Fruit fly (Drosophila melanogaster) whole organism, wandering third instar larva: Measurements from ENCODE around the gene bap.
A peak's percentile ranks its signal among the peaks of the same experiment; 100 is the strongest.

Experiments
- CG32264 ChIP-seq: fragments of 200-800 bp; sonication (Bioruptor generic); optimal IDR thresholded peaks from 2 replicates; lab custom pipeline; 2016; ENCODE audit warnings: missing biosample characterization, missing genetic modification characterization
- CG9705 ChIP-seq: fragments of 200-800 bp; sonication (Bioruptor generic); optimal IDR thresholded peaks from 2 replicates; lab custom pipeline; 2018; ENCODE audit warnings: missing biosample characterization, mild to moderate bottlenecking, missing genetic modification characterization
- CrebA ChIP-seq: fragments of 200-800 bp; sonication (Bioruptor generic); optimal IDR thresholded peaks from 2 replicates; lab custom pipeline; 2016; ENCODE audit warnings: missing biosample characterization, mild to moderate bottlenecking, missing genetic modification characterization, borderline replicate concordance
- Dfd ChIP-seq: fragments of >200 bp; optimal IDR thresholded peaks from 2 replicates; lab custom pipeline; 2017; ENCODE audit warnings: missing biosample characterization, missing genetic modification characterization
- Dif ChIP-seq: fragments of 200-275, 200-300 bp; sonication (Bioruptor generic); optimal IDR thresholded peaks from 2 replicates; lab custom pipeline; 2018; ENCODE audit warnings: missing biosample characterization, missing genetic modification characterization; ENCODE audit not compliant: partially characterized antibody
- GATAd ChIP-seq: sonication (Bioruptor generic); optimal IDR thresholded peaks from 2 replicates; lab custom pipeline; 2016; ENCODE audit warnings: missing biosample characterization, missing genetic modification characterization
- Hnf4 ChIP-seq: fragments of 200-800 bp; sonication (Bioruptor generic); optimal IDR thresholded peaks from 2 replicates; lab custom pipeline; 2016; ENCODE audit warnings: missing biosample characterization, mild to moderate bottlenecking, missing genetic modification characterization
- Hr78 ChIP-seq: fragments of >200 bp; optimal IDR thresholded peaks from 2 replicates; lab custom pipeline; 2017; ENCODE audit warnings: missing biosample characterization, missing genetic modification characterization
- Hr83 ChIP-seq: fragments of 200-300 bp; sonication (Bioruptor generic); optimal IDR thresholded peaks from 2 replicates; lab custom pipeline; 2016; ENCODE audit warnings: missing biosample characterization, mild to moderate bottlenecking, missing genetic modification characterization, moderate library complexity; ENCODE audit not compliant: poor library complexity, severe bottlenecking
- Mio ChIP-seq: sonication (Bioruptor generic); optimal IDR thresholded peaks from 2 replicates; lab custom pipeline; 2016; ENCODE audit warnings: missing biosample characterization, missing genetic modification characterization
- Myc ChIP-seq: fragments of >200 bp; optimal IDR thresholded peaks from 2 replicates; lab custom pipeline; 2017
- N ChIP-seq: fragments of >200 bp; optimal IDR thresholded peaks from 2 replicates; lab custom pipeline; 2018; ENCODE audit warnings: missing biosample characterization, missing external identifiers, missing genetic modification characterization
- OdsH ChIP-seq: fragments of 200-800 bp; sonication (Bioruptor generic); optimal IDR thresholded peaks from 2 replicates; lab custom pipeline; 2016; ENCODE audit warnings: missing biosample characterization, mild to moderate bottlenecking, missing genetic modification characterization
- Rel ChIP-seq, 2 experiments: fragments of 200-800 bp; sonication (Bioruptor generic) in 1 of 2; optimal IDR thresholded peaks; 2 replicates in 1 of 2; 3 replicates in 1 of 2; lab custom pipeline; 2016 to 2019; ENCODE audit warnings: mild to moderate bottlenecking in 2 of 2, missing biosample characterization in 2 of 2, missing genetic modification characterization in 2 of 2, moderate library complexity in 1 of 2
- Sp1 ChIP-seq: fragments of 200-800 bp; sonication (Bioruptor generic); optimal IDR thresholded peaks from 3 replicates; lab custom pipeline; 2019; ENCODE audit warnings: missing biosample characterization, mild to moderate bottlenecking, missing genetic modification characterization, moderate library complexity
- Vsx2 ChIP-seq: fragments of 200-300, 225-300 bp; sonication (Bioruptor generic); optimal IDR thresholded peaks from 2 replicates; lab custom pipeline; 2018; ENCODE audit warnings: missing biosample characterization, missing genetic modification characterization; ENCODE audit not compliant: partially characterized antibody
- br ChIP-seq: fragments of 200-800 bp; sonication (Bioruptor generic); optimal IDR thresholded peaks from 2 replicates; lab custom pipeline; 2016; ENCODE audit warnings: missing biosample characterization, missing genetic modification characterization
- brk ChIP-seq: fragments of 200-800 bp; sonication (Bioruptor generic); optimal IDR thresholded peaks from 2 replicates; lab custom pipeline; 2016; ENCODE audit warnings: missing biosample characterization, mild to moderate bottlenecking, missing genetic modification characterization
- dl ChIP-seq, 2 experiments: fragments of 175-275, 200-275 bp in 1 of 2; fragments of 200-275 bp in 1 of 2; sonication (Bioruptor generic); optimal IDR thresholded peaks; lab custom pipeline; 2018; ENCODE audit warnings: mild to moderate bottlenecking in 2 of 2, missing biosample characterization in 2 of 2, missing genetic modification characterization in 2 of 2, moderate library complexity in 2 of 2; ENCODE audit not compliant: partially characterized antibody in 2 of 2, insufficient read depth in 1 of 2
- dmrt93B ChIP-seq: fragments of 200-800 bp; sonication (Bioruptor generic); optimal IDR thresholded peaks from 2 replicates; lab custom pipeline; 2018; ENCODE audit warnings: missing biosample characterization, mild to moderate bottlenecking, missing genetic modification characterization
- ey ChIP-seq: fragments of 200-800 bp; sonication (Bioruptor generic); optimal IDR thresholded peaks from 2 replicates; lab custom pipeline; 2016; ENCODE audit warnings: missing biosample characterization, missing genetic modification characterization
- fru ChIP-seq: fragments of 200-800 bp; sonication (Bioruptor generic); optimal IDR thresholded peaks from 3 replicates; lab custom pipeline; 2016; ENCODE audit warnings: missing biosample characterization, mild to moderate bottlenecking, missing genetic modification characterization
- h ChIP-seq: fragments of 200-800 bp; sonication (Bioruptor generic); optimal IDR thresholded peaks from 3 replicates; lab custom pipeline; 2016; ENCODE audit warnings: missing biosample characterization, mild to moderate bottlenecking, missing genetic modification characterization
- jim ChIP-seq: fragments of 175-275, 200-325 bp; sonication (Bioruptor generic); optimal IDR thresholded peaks from 2 replicates; lab custom pipeline; 2016; ENCODE audit warnings: missing biosample characterization, mild to moderate bottlenecking, missing genetic modification characterization
- lola ChIP-seq: fragments of >200 bp; optimal IDR thresholded peaks from 2 replicates; lab custom pipeline; 2017; ENCODE audit warnings: missing biosample characterization, missing genetic modification characterization
- psq ChIP-seq: fragments of 200-800 bp; sonication (Bioruptor generic); optimal IDR thresholded peaks from 3 replicates; lab custom pipeline; 2017; ENCODE audit warnings: missing biosample characterization, mild to moderate bottlenecking, missing genetic modification characterization, moderate library complexity
- rgr ChIP-seq: fragments of 200-800 bp; sonication (Bioruptor generic); optimal IDR thresholded peaks from 3 replicates; lab custom pipeline; 2016; ENCODE audit warnings: missing biosample characterization, mild to moderate bottlenecking, missing genetic modification characterization
- sage ChIP-seq: fragments of 200-800 bp; sonication (Bioruptor generic); optimal IDR thresholded peaks from 2 replicates; lab custom pipeline; 2016; ENCODE audit warnings: missing biosample characterization, mild to moderate bottlenecking, missing genetic modification characterization
- sv ChIP-seq: fragments of 200-800 bp; sonication (Bioruptor generic); optimal IDR thresholded peaks from 3 replicates; lab custom pipeline; 2016; ENCODE audit warnings: missing biosample characterization, missing genetic modification characterization
- usp ChIP-seq: fragments of >200 bp; optimal IDR thresholded peaks from 2 replicates; lab custom pipeline; 2017; ENCODE audit warnings: missing biosample characterization, missing genetic modification characterization

Gene bap

DNA sequence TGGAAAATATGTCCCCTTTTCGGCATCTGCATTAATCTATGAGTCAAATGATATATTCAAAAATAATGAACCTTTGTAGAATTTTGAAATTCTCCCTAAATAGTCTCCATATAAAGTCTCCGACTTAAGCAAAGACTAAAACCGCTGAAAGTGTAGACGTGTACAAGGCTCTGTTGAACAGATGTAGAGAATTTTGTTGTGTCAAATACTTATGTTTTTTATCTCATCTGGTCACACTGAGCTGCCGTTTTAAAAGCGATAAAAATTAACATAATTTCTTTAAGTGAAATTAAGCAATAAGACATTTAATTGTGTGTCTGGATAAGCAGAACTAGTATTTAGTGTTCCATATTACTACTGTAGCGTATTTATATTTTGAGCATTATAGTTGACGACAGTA is 2.5 kb upstream of the bap start:
- no peak for TF ChIP-seq Mio (GFP tag; lab: Kevin White, UChicago)
- TF ChIP-seq Myc (lab: Kevin White, UChicago) = peak; percentile 44

DNA sequence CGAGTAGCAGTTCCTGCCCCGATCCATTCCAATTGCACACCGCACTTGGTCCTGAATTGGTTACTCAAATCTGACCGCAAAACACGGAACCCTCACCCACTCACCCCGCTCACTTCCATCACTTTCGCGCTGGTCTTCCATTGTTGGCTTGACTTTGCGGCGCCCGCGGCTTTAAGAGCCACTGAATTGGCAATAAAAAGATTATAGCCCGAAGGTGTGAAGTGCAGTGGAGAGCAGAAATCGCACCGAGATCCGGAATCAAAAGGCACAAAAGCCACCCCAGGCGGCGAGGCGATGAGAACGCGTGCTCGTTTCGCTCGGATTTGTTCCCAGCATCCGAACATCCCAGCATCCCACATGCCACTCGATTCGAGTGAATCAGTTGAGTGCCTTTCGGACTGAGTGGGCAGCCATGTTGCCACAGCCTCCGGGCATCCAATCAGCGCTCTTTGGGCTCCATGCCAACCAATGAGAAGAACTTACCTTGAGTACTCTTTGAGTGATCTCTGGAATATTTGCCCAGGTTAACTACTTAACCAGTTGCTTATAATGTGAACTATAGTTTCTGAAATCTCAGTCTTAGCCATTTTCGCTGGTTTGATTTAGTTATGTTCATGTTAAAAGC is 1.2 kb upstream of the bap start:
- TF ChIP-seq fru (no peak), dmrt93B (GFP tag; lab: Kevin White, UChicago) (no peak), CG9705 (no peak), Hnf4 (GFP tag; lab: Kevin White, UChicago) (no peak), Dfd (GFP tag; lab: Kevin White, UChicago) (no peak), psq (no peak), Hr78 (GFP tag; lab: Kevin White, UChicago) (no peak), CrebA (GFP tag; lab: Kevin White, UChicago) (no peak), dl (GFP tag; optimal IDR thresholded peaks at IDR 0.05; lab: Kevin White, UChicago; ENCODE audit: insufficient read depth in 1 of 2, partially characterized antibody in 2 of 2) (no peak), rgr (no peak), CG32264 (GFP tag; lab: Kevin White, UChicago) (no peak)

DNA sequence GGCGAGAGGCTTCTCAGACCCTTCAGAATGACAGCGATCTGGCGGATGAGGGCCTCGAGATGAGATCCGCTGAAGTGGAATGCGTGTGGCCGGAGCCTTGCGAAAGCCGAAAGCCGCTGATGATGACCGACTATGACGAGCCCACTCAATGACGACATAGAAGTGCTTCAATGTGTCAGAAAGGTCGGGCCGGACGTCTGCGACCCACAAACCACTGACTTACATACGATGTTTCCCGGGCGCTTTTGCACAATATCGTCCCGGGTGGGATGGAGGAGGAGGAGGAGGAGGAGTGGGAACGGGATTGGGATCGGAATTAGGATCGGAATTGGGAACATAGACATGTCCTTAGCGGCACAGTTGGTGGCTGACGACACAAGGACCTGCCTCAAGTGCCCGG is 2.3 kb downstream of the bap start:
- TF ChIP-seq h (no peak), sage (GFP tag; lab: Kevin White, UChicago) (no peak), Rel (GFP tag; optimal IDR thresholded peaks at IDR 0.05; lab: Kevin White, UChicago) (no peak), Rel (tag; optimal IDR thresholded peaks at IDR 0.05; lab: Kevin White, UChicago) (no peak), psq (no peak), usp (no peak), lola (no peak), brk (GFP tag; lab: Kevin White, UChicago) (no peak), N (GFP tag; lab: Kevin White, UChicago) (no peak), Mio (GFP tag; lab: Kevin White, UChicago) (no peak), rgr (no peak), dmrt93B (GFP tag; lab: Kevin White, UChicago) (no peak), Dfd (GFP tag; lab: Kevin White, UChicago) (no peak), Hr83 (GFP tag; lab: Kevin White, UChicago) (no peak), OdsH (GFP tag; lab: Kevin White, UChicago) (no peak), ey (GFP tag; lab: Kevin White, UChicago) (no peak), CrebA (GFP tag; lab: Kevin White, UChicago) (no peak), Dif (GFP tag; lab: Kevin White, UChicago) (no peak), Vsx2 (no peak), dl (GFP tag; optimal IDR thresholded peaks at IDR 0.05; lab: Kevin White, UChicago; ENCODE audit: insufficient read depth in 1 of 2, partially characterized antibody in 2 of 2) (no peak), CG32264 (GFP tag; lab: Kevin White, UChicago) (no peak)

DNA sequence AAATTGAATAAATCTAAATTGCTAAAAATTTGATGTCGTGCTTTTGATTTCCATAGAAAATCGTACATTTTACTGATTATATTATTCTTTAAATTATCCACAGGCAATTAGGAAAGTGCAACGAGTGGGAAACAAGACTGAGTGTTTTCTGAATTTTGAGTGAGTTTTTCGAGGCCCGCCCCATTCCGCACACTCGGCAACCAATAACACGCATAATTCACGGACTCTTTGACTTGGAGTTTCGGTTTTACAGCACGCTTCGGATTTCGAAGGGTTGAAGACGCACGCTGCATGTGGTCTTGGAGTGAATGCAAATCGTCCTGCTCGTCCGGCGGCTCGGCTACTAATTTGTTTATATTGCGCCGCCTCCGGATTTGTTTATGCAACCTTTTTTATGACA is 3.5 kb downstream of the bap start:
- TF ChIP-seq N (GFP tag; lab: Kevin White, UChicago) = no peak
- TF ChIP-seq Mio (GFP tag; lab: Kevin White, UChicago) = no peak
- no peak for TF ChIP-seq Hnf4 (GFP tag; lab: Kevin White, UChicago)
- no peak for TF ChIP-seq sage (GFP tag; lab: Kevin White, UChicago)
- TF ChIP-seq Dfd (GFP tag; lab: Kevin White, UChicago) = no peak
- no peak for TF ChIP-seq sv (GFP tag; lab: Kevin White, UChicago)
- no peak for TF ChIP-seq GATAd (GFP tag; lab: Kevin White, UChicago)
- TF ChIP-seq br (GFP tag; lab: Kevin White, UChicago) = no peak
- no peak for TF ChIP-seq Sp1 (GFP tag; lab: Kevin White, UChicago)
- TF ChIP-seq CrebA (GFP tag; lab: Kevin White, UChicago) = no peak
- no peak for TF ChIP-seq CG9705
- no peak for TF ChIP-seq jim (GFP tag; lab: Kevin White, UChicago)
- TF ChIP-seq lola = no peak
- TF ChIP-seq, all 38 proteins: peak for 0
